Fruit fly (Drosophila melanogaster) whole organism, embryonic: ENCODE data around the gene Tmtc2.

Experiments
- BEAF-32 ChIP-seq: fragments of 200-800 bp; sonication (Bioruptor generic); optimal IDR thresholded peaks from 3 replicates; lab custom pipeline; 2017; ENCODE audit warnings: missing biosample characterization, missing genetic modification characterization, mild to moderate bottlenecking, moderate library complexity, missing genetic modification reagents
- Bdp1 ChIP-seq: fragments of 200-800 bp; sonication (Bioruptor generic); optimal IDR thresholded peaks from 3 replicates; lab custom pipeline; 2016; ENCODE audit warnings: missing biosample characterization, missing genetic modification characterization
- CG10366 ChIP-seq: fragments of 200-800 bp; sonication (Bioruptor generic); IDR thresholded peaks from 2 replicates; pipeline ENCODE4 v1.3.6; 2022; ENCODE audit warnings: missing biosample characterization, missing genetic modification characterization
- CG10462 ChIP-seq: fragments of 200-800 bp; sonication (Bioruptor generic); optimal IDR thresholded peaks from 2 replicates; lab custom pipeline; 2016; ENCODE audit warnings: missing biosample characterization, missing genetic modification characterization
- CG10543 ChIP-seq: fragments of 200-800 bp; sonication (Bioruptor generic); optimal IDR thresholded peaks from 3 replicates; lab custom pipeline; 2017; ENCODE audit warnings: missing biosample characterization, mild to moderate bottlenecking, missing genetic modification characterization, moderate library complexity
- CG12155 ChIP-seq: fragments of 200-800 bp; sonication (Bioruptor generic); optimal IDR thresholded peaks from 3 replicates; lab custom pipeline; 2016; ENCODE audit warnings: missing biosample characterization, missing genetic modification characterization
- CG13424 ChIP-seq: fragments of 200-800 bp; sonication (Bioruptor generic); optimal IDR thresholded peaks from 2 replicates; lab custom pipeline; 2019; ENCODE audit warnings: missing biosample characterization, mild to moderate bottlenecking, missing genetic modification characterization, moderate library complexity
- CG13894 ChIP-seq: fragments of 200-800 bp; sonication (Bioruptor generic); optimal IDR thresholded peaks from 3 replicates; lab custom pipeline; 2018; ENCODE audit warnings: missing biosample characterization, mild to moderate bottlenecking, missing genetic modification characterization, moderate library complexity
- CG15073 ChIP-seq: fragments of 200-800 bp; sonication (Bioruptor generic); optimal IDR thresholded peaks from 2 replicates; lab custom pipeline; 2016; ENCODE audit warnings: missing biosample characterization, missing genetic modification characterization
- CG3163 ChIP-seq: fragments of 200-800 bp; sonication (Bioruptor generic); optimal IDR thresholded peaks from 3 replicates; lab custom pipeline; 2016; ENCODE audit warnings: missing biosample characterization, missing genetic modification characterization
- CG4328 ChIP-seq: fragments of 200-800 bp; sonication (Bioruptor generic); optimal IDR thresholded peaks from 3 replicates; lab custom pipeline; 2017; ENCODE audit warnings: missing biosample characterization, missing genetic modification reagents, missing genetic modification characterization
- CG4404 ChIP-seq: fragments of 200-800 bp; sonication (Bioruptor generic); IDR thresholded peaks from 2 replicates; pipeline ENCODE4 v1.3.6; 2022; ENCODE audit warnings: missing biosample characterization, missing genetic modification characterization
- CG7271 ChIP-seq: fragments of 200-800 bp; sonication (Bioruptor generic); optimal IDR thresholded peaks from 2 replicates; lab custom pipeline; 2018; ENCODE audit warnings: missing biosample characterization, mild to moderate bottlenecking, missing genetic modification characterization, moderate library complexity
- CG7357 ChIP-seq: fragments of 200-800 bp; sonication (Bioruptor generic); IDR thresholded peaks from 3 replicates; pipeline ENCODE4 v1.3.6; 2022; ENCODE audit warnings: missing biosample characterization, missing genetic modification characterization
- CG7372 ChIP-seq: fragments of 200-800 bp; sonication (Bioruptor generic); IDR thresholded peaks from 2 replicates; pipeline ENCODE4 v1.3.6; 2022; ENCODE audit warnings: missing biosample characterization, missing genetic modification characterization
- CG8290 ChIP-seq, 3 experiments: fragments of 200-800 bp; sonication (Bioruptor generic); optimal IDR thresholded peaks; 2 replicates each; lab custom pipeline; 2016 to 2019; ENCODE audit warnings: missing biosample characterization in 3 of 3, missing genetic modification characterization in 3 of 3, mild to moderate bottlenecking in 2 of 3, moderate library complexity in 1 of 3
- CG8924 ChIP-seq: fragments of 200-800 bp; optimal IDR thresholded peaks from 3 replicates; lab custom pipeline; 2019; ENCODE audit warnings: missing biosample characterization, mild to moderate bottlenecking, missing genetic modification characterization, moderate library complexity
- CHES-1-like ChIP-seq: fragments of 200-800 bp; sonication (Bioruptor generic); optimal IDR thresholded peaks from 2 replicates; lab custom pipeline; 2016; ENCODE audit warnings: missing biosample characterization, missing genetic modification characterization
- Dfd ChIP-seq, 2 experiments: fragments of >200 bp; optimal IDR thresholded peaks; 2 replicates each; lab custom pipeline; 2017; ENCODE audit warnings: missing biosample characterization in 2 of 2, missing genetic modification characterization in 2 of 2
- Doc3 ChIP-seq: fragments of 200-800 bp; sonication (Bioruptor generic); IDR thresholded peaks from 3 replicates; pipeline ENCODE4 v1.3.6; 2022; ENCODE audit warnings: missing biosample characterization, missing genetic modification characterization; ENCODE audit not compliant: partially characterized antibody
- Ets97D ChIP-seq: fragments of 200-800 bp; sonication (Bioruptor generic); optimal IDR thresholded peaks from 3 replicates; lab custom pipeline; 2016; ENCODE audit warnings: missing biosample characterization, missing genetic modification characterization
- GATAe ChIP-seq: fragments of 200-800 bp; sonication (Bioruptor generic); conservative IDR thresholded peaks from 2 replicates; pipeline ENCODE4 v1.3.6; 2022; ENCODE audit warnings: missing biosample characterization, missing genetic modification characterization
- Gug ChIP-seq: fragments of 200-800 bp; sonication (Bioruptor generic); IDR thresholded peaks from 4 replicates; pipeline ENCODE4 v1.3.6; 2022; ENCODE audit warnings: missing biosample characterization, missing genetic modification characterization
- H2.0 ChIP-seq: fragments of 200-800 bp; sonication (Bioruptor generic); IDR thresholded peaks from 2 replicates; pipeline ENCODE4 v1.3.6; 2022; ENCODE audit warnings: missing biosample characterization, missing genetic modification characterization
- HLH4C ChIP-seq: fragments of 200-800 bp; sonication (Bioruptor generic); IDR thresholded peaks from 3 replicates; pipeline ENCODE4 v1.3.6; 2022; ENCODE audit warnings: missing biosample characterization, missing genetic modification characterization; ENCODE audit not compliant: partially characterized antibody
- HmgZ ChIP-seq: fragments of 200-800 bp; sonication (Bioruptor generic); optimal IDR thresholded peaks from 2 replicates; lab custom pipeline; 2018; ENCODE audit warnings: missing biosample characterization, mild to moderate bottlenecking, missing genetic modification characterization
- Hmr ChIP-seq: fragments of 200-800 bp; sonication (Bioruptor generic); optimal IDR thresholded peaks from 3 replicates; lab custom pipeline; 2017; ENCODE audit warnings: mild to moderate bottlenecking, missing biosample characterization, missing genetic modification reagents, missing genetic modification characterization
- Mad ChIP-seq: fragments of 200-800 bp; sonication (Bioruptor generic); optimal IDR thresholded peaks from 2 replicates; lab custom pipeline; 2016; ENCODE audit warnings: missing biosample characterization, missing genetic modification characterization
- Mrtf ChIP-seq: fragments of 200-800 bp; sonication (Bioruptor generic); IDR thresholded peaks from 3 replicates; pipeline ENCODE4 v1.3.6; 2022; ENCODE audit warnings: missing biosample characterization, missing genetic modification characterization
- Rfx ChIP-seq: fragments of 200-800 bp; sonication (Bioruptor generic); IDR thresholded peaks from 2 replicates; pipeline ENCODE4 v1.3.6; 2022; ENCODE audit warnings: missing biosample characterization, missing genetic modification characterization
- Spps ChIP-seq: fragments of 200-800 bp; sonication (Bioruptor generic); optimal IDR thresholded peaks from 2 replicates; lab custom pipeline; 2018; ENCODE audit warnings: missing biosample characterization, mild to moderate bottlenecking, missing genetic modification characterization
- cas ChIP-seq: fragments of 200-800 bp; sonication (Bioruptor generic); IDR thresholded peaks from 2 replicates; pipeline ENCODE4 v1.3.6; 2022; ENCODE audit warnings: missing biosample characterization, missing genetic modification characterization
- cg ChIP-seq: fragments of 200-800 bp; sonication (Bioruptor generic); optimal IDR thresholded peaks from 3 replicates; lab custom pipeline; 2019; ENCODE audit warnings: missing biosample characterization, mild to moderate bottlenecking, missing genetic modification characterization, moderate library complexity
- crp ChIP-seq, 2 experiments: fragments of 200-800 bp; sonication (Bioruptor generic); optimal IDR thresholded peaks; 2 replicates in 1 of 2; 3 replicates in 1 of 2; lab custom pipeline; 2017; ENCODE audit warnings: missing biosample characterization in 2 of 2, missing genetic modification characterization in 2 of 2, mild to moderate bottlenecking in 1 of 2, moderate library complexity in 1 of 2
- da ChIP-seq: fragments of 200-800 bp; sonication (Bioruptor generic); optimal IDR thresholded peaks from 2 replicates; lab custom pipeline; 2016; ENCODE audit warnings: missing biosample characterization, missing genetic modification characterization
- danr ChIP-seq: fragments of 200-800 bp; sonication (Bioruptor generic); IDR thresholded peaks from 2 replicates; pipeline ENCODE4 v1.3.6; 2022; ENCODE audit warnings: missing biosample characterization, missing genetic modification characterization
- fd102C ChIP-seq: fragments of 200-800 bp; sonication (Bioruptor generic); optimal IDR thresholded peaks from 2 replicates; lab custom pipeline; 2018; ENCODE audit warnings: missing biosample characterization, mild to moderate bottlenecking, missing genetic modification characterization, moderate library complexity
- grau ChIP-seq: fragments of 200-800 bp; optimal IDR thresholded peaks from 3 replicates; lab custom pipeline; 2019; ENCODE audit warnings: missing biosample characterization, mild to moderate bottlenecking, missing genetic modification characterization, moderate library complexity
- jigr1 ChIP-seq: fragments of 200-800 bp; sonication (Bioruptor generic); IDR thresholded peaks from 3 replicates; pipeline ENCODE4 v1.3.6; 2022; ENCODE audit warnings: missing biosample characterization, missing genetic modification characterization
- nmo ChIP-seq: fragments of 200-800 bp; sonication (Bioruptor generic); optimal IDR thresholded peaks from 2 replicates; lab custom pipeline; 2018; ENCODE audit warnings: missing biosample characterization, mild to moderate bottlenecking, missing genetic modification characterization, moderate library complexity
- nom ChIP-seq: fragments of 200-800 bp; sonication (Bioruptor generic); optimal IDR thresholded peaks from 2 replicates; lab custom pipeline; 2017; ENCODE audit warnings: missing biosample characterization, missing genetic modification characterization, mild to moderate bottlenecking, moderate library complexity, missing genetic modification reagents
- pnt ChIP-seq: fragments of 200-800 bp; sonication (Bioruptor generic); optimal IDR thresholded peaks from 3 replicates; lab custom pipeline; 2016; ENCODE audit warnings: missing biosample characterization, missing genetic modification characterization
- psq ChIP-seq: fragments of 200-800 bp; sonication (Bioruptor generic); optimal IDR thresholded peaks from 2 replicates; lab custom pipeline; 2017; ENCODE audit warnings: missing biosample characterization, missing genetic modification characterization
- shn ChIP-seq: fragments of 200-800 bp; sonication (Bioruptor generic); optimal IDR thresholded peaks from 3 replicates; lab custom pipeline; 2016; ENCODE audit warnings: missing biosample characterization, missing genetic modification characterization
- sim ChIP-seq: fragments of 200-800 bp; sonication (Bioruptor generic); IDR thresholded peaks from 2 replicates; pipeline ENCODE4 v1.3.6; 2022; ENCODE audit warnings: missing biosample characterization, missing genetic modification characterization
- sqz ChIP-seq: fragments of 200-800 bp; sonication (Bioruptor generic); optimal IDR thresholded peaks from 3 replicates; lab custom pipeline; 2018; ENCODE audit warnings: missing biosample characterization, mild to moderate bottlenecking, missing genetic modification characterization
- stc ChIP-seq: fragments of 200-800 bp; sonication (Bioruptor generic); IDR thresholded peaks from 2 replicates; pipeline ENCODE4 v1.3.6; 2022; ENCODE audit warnings: missing biosample characterization, missing genetic modification characterization
- tgo ChIP-seq: fragments of 200-800 bp; sonication (Bioruptor generic); IDR thresholded peaks from 3 replicates; pipeline ENCODE4 v1.3.6; 2022; ENCODE audit warnings: missing biosample characterization, missing genetic modification characterization
- tna ChIP-seq: fragments of 200-800 bp; sonication (Bioruptor generic); IDR thresholded peaks from 2 replicates; pipeline ENCODE4 v1.3.6; 2022; ENCODE audit warnings: missing biosample characterization, missing genetic modification characterization; ENCODE audit not compliant: partially characterized antibody
- unpg ChIP-seq: fragments of 200-800 bp; sonication (Bioruptor generic); optimal IDR thresholded peaks from 3 replicates; lab custom pipeline; 2018; ENCODE audit warnings: missing biosample characterization, mild to moderate bottlenecking, missing genetic modification characterization, moderate library complexity
- usp ChIP-seq: fragments of >200 bp; optimal IDR thresholded peaks from 2 replicates; lab custom pipeline; 2017; ENCODE audit warnings: missing biosample characterization, missing genetic modification characterization

The Tmtc2 gene

DNA sequence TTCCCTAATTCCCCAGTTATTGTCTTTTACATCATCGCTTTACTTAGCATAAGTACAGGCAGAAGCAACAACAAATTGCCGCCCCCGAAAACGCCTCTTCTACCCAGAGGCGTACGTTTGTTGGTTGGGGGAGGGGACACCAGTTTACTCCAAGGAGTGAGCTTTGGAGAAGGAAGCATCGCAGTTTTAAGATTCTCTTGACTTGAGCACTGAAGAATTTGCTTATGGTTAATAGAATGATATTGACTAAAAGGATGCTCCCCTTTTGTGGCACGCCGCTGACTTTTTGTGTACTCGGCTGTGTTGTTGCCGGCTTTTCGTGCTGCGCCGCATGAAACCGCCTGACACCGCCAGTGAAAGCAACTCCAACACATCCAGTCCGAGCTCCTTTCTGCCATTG, 14.3 kb downstream of the Tmtc2 start (continued):
- TF ChIP-seq nom (GFP tag; lab: Kevin White, UChicago) (no peak), cas (GFP tag; lab: Robert Waterston, UW) (no peak), sqz (GFP tag; lab: Kevin White, UChicago) (no peak), shn (GFP tag; lab: Kevin White, UChicago) (no peak), jigr1 (GFP tag; lab: Robert Waterston, UW) (no peak), Doc3 (GFP tag; lab: Robert Waterston, UW) (no peak), usp (GFP tag; lab: Kevin White, UChicago) (no peak), danr (peak; percentile 19; the same call in 1 of the 2 replicates), crp (GFP tag; optimal IDR thresholded peaks at IDR 0.05; lab: Kevin White, UChicago) (no peak), Gug (GFP tag; lab: Robert Waterston, UW) (peak; percentile 28; the same call in 2 of the 4 replicates), H2.0 (GFP tag; lab: Robert Waterston, UW) (0 out of 2 replicates have a peak, but pooled peaks have one; percentile 29), tna (GFP tag; lab: Robert Waterston, UW) (no peak), HmgZ (tag; lab: Kevin White, UChicago) (no peak), CG8290 (GFP tag; optimal IDR thresholded peaks at IDR 0.05; lab: Kevin White, UChicago) (no peak), CG8290 (tag; optimal IDR thresholded peaks at IDR 0.05; lab: Kevin White, UChicago) (peak in 1 of 2 experiments; percentile 59), CG10543 (peak; percentile 30), unpg (GFP tag; lab: Kevin White, UChicago) (peak; percentile 30), cg (GFP tag; lab: Kevin White, UChicago) (no peak), CG10462 (GFP tag; lab: Kevin White, UChicago) (no peak), Spps (tag; lab: Kevin White, UChicago) (no peak), Mrtf (peak; percentile 44; the same call in 1 of the 3 replicates), CG7357 (GFP tag; lab: Robert Waterston, UW) (peak; percentile 36; the same call in 1 of the 3 replicates), Bdp1 (GFP tag; lab: Kevin White, UChicago) (no peak), CG4328 (GFP tag; lab: Kevin White, UChicago) (no peak), CG15073 (GFP tag; lab: Kevin White, UChicago) (no peak), CG7271 (no peak), CG7372 (GFP tag; lab: Robert Waterston, UW) (peak; percentile 39; the same call in 1 of the 2 replicates), sim (GFP tag; lab: Robert Waterston, UW) (no peak), pnt (GFP tag; lab: Kevin White, UChicago) (no peak), CG3163 (GFP tag; lab: Kevin White, UChicago) (no peak), CG10366 (GFP tag; lab: Robert Waterston, UW) (peak; percentile 30; the same call in 1 of the 2 replicates), Mad (GFP tag; lab: Kevin White, UChicago) (no peak), CG13424 (tag; lab: Kevin White, UChicago) (peak; percentile 47), nmo (peak; percentile 14), HLH4C (GFP tag; lab: Robert Waterston, UW) (no peak), CHES-1-like (GFP tag; lab: Kevin White, UChicago) (no peak), GATAe (GFP tag; lab: Robert Waterston, UW) (no peak), CG12155 (GFP tag; lab: Kevin White, UChicago) (no peak), Dfd (GFP tag; optimal IDR thresholded peaks at IDR 0.05; lab: Kevin White, UChicago) (no peak), CG13894 (peak; percentile 63), stc (peak; percentile 42; the same call in 1 of the 2 replicates), psq (GFP tag; lab: Kevin White, UChicago) (no peak), tgo (peak; percentile 42; the same call in 2 of the 3 replicates), CG8924 (tag; lab: Kevin White, UChicago) (peak; percentile 4), fd102C (GFP tag; lab: Kevin White, UChicago) (no peak), BEAF-32 (GFP tag; lab: Kevin White, UChicago) (no peak), grau (tag; lab: Kevin White, UChicago) (peak; percentile 49), CG4404 (GFP tag; lab: Robert Waterston, UW) (no peak), Rfx (GFP tag; lab: Robert Waterston, UW) (peak; percentile 77), da (GFP tag; lab: Kevin White, UChicago) (no peak), Hmr (GFP tag; lab: Kevin White, UChicago) (peak; percentile 64), Ets97D (GFP tag; lab: Kevin White, UChicago) (no peak)
